Worm (Caenorhabditis elegans) whole organism, L4 larva: ENCODE measurements around the gene D2021.4.

Experiments
- F37D6.2 ChIP-seq: sonication (generic microtip); optimal IDR thresholded peaks from 2 replicates; lab custom pipeline; 2016; ENCODE audit warnings: mild to moderate bottlenecking, missing genetic modification characterization, missing compliant biosample characterization
- F44E2.7 ChIP-seq: fragments of 200-800 bp; sonication (Bioruptor generic); IDR thresholded peaks from 2 replicates; pipeline ENCODE4 v2.1.2; 2022; ENCODE audit warnings: missing genetic modification characterization, missing compliant biosample characterization
- Y75B8A.6 ChIP-seq: fragments of 200-800 bp; sonication (Bioruptor generic); IDR thresholded peaks from 2 replicates; pipeline ENCODE4 v1.3.6; 2022; ENCODE audit warnings: missing genetic modification reagents, missing genetic modification characterization, missing compliant biosample characterization
- ZK546.5 ChIP-seq, 2 experiments: sonication (generic microtip); optimal IDR thresholded peaks; 2 replicates each; lab custom pipeline; 2017; ENCODE audit warnings: missing biosample characterization in 2 of 2, missing genetic modification characterization in 2 of 2
- aha-1 ChIP-seq: fragments of 150-350 bp; peaks from one replicate; lab custom pipeline; 2014; ENCODE audit warnings: missing biosample characterization, missing genetic modification characterization
- arid-1 ChIP-seq: fragments of 200-800 bp; sonication (Bioruptor generic); conservative IDR thresholded peaks from 2 replicates; pipeline ENCODE4 v1.3.6; 2022; ENCODE audit warnings: missing genetic modification reagents, missing genetic modification characterization, missing compliant biosample characterization
- ceh-32 ChIP-seq: sonication (generic microtip); optimal IDR thresholded peaks from 2 replicates; lab custom pipeline; 2016; ENCODE audit warnings: mild to moderate bottlenecking, missing genetic modification characterization, missing compliant biosample characterization; ENCODE audit not compliant: poor library complexity
- dmd-6 ChIP-seq: fragments of 200-800 bp; sonication (Bioruptor generic); IDR thresholded peaks from 2 replicates; pipeline ENCODE4 v1.3.6; 2022; ENCODE audit warnings: missing genetic modification reagents, missing genetic modification characterization, missing compliant biosample characterization
- duxl-1 ChIP-seq: sonication (generic microtip); optimal IDR thresholded peaks from 2 replicates; lab custom pipeline; 2016; ENCODE audit warnings: mild to moderate bottlenecking, missing genetic modification characterization, moderate library complexity, missing compliant biosample characterization; ENCODE audit not compliant: poor library complexity
- hlh-11 ChIP-seq: fragments of 200-800 bp; sonication (Bioruptor generic); optimal IDR thresholded peaks from 2 replicates; lab custom pipeline; 2018; ENCODE audit warnings: mild to moderate bottlenecking, missing genetic modification characterization, missing compliant biosample characterization
- hmg-1.1 ChIP-seq: fragments of 200-800 bp; sonication (Bioruptor generic); IDR thresholded peaks from 2 replicates; pipeline ENCODE4 v1.3.6; 2022; ENCODE audit warnings: missing genetic modification reagents, missing genetic modification characterization, missing compliant biosample characterization
- lin-13 ChIP-seq: fragments of 150-350 bp; optimal IDR thresholded peaks from 2 replicates; lab custom pipeline; 2014; ENCODE audit warnings: missing biosample characterization, missing genetic modification reagents, missing genetic modification characterization
- lin-15B ChIP-seq: fragments of 150-350 bp; sonication (generic microtip); optimal IDR thresholded peaks from 3 replicates; lab custom pipeline; 2014; ENCODE audit warnings: missing biosample characterization, missing genetic modification characterization
- lin-29 ChIP-seq: fragments of 200-800 bp; sonication (Bioruptor generic); IDR thresholded peaks from 2 replicates; pipeline ENCODE4 v1.3.6; 2022; ENCODE audit warnings: missing genetic modification reagents, missing genetic modification characterization, missing compliant biosample characterization
- madf-9 ChIP-seq: fragments of 200-800 bp; sonication (Bioruptor generic); conservative IDR thresholded peaks from 2 replicates; pipeline ENCODE4 v1.3.6; 2022; ENCODE audit warnings: missing genetic modification reagents, missing genetic modification characterization, missing compliant biosample characterization
- mdl-1 ChIP-seq, 2 experiments: fragments of 150-350 bp in 1 of 2; sonication (generic microtip) in 1 of 2; optimal IDR thresholded peaks; 2 replicates each; lab custom pipeline; 2014 to 2017; ENCODE audit warnings: missing biosample characterization in 2 of 2, missing genetic modification characterization in 2 of 2
- nhr-111 ChIP-seq: fragments of 200-800 bp; sonication (Bioruptor generic); optimal IDR thresholded peaks from 2 replicates; lab custom pipeline; 2018; ENCODE audit warnings: mild to moderate bottlenecking, missing genetic modification characterization, missing compliant biosample characterization
- nhr-28 ChIP-seq: fragments of 150-350 bp; optimal IDR thresholded peaks from 2 replicates; lab custom pipeline; 2014; ENCODE audit warnings: missing biosample characterization, missing genetic modification characterization
- nhr-6 ChIP-seq: fragments of 150-350 bp; optimal IDR thresholded peaks from 2 replicates; lab custom pipeline; 2014; ENCODE audit warnings: missing biosample characterization, missing genetic modification characterization
- nhr-76 ChIP-seq: fragments of 150-350 bp; optimal IDR thresholded peaks from 2 replicates; lab custom pipeline; 2014; ENCODE audit warnings: missing biosample characterization, missing genetic modification characterization
- nhr-77 ChIP-seq: fragments of 150-350 bp; optimal IDR thresholded peaks from 2 replicates; lab custom pipeline; 2014; ENCODE audit warnings: missing biosample characterization, missing genetic modification characterization
- spr-3 ChIP-seq: fragments of 200-800 bp; sonication (Bioruptor generic); optimal IDR thresholded peaks from 2 replicates; lab custom pipeline; 2018; ENCODE audit warnings: mild to moderate bottlenecking, missing genetic modification characterization, missing compliant biosample characterization
- zfp-2 ChIP-seq: sonication (generic microtip); optimal IDR thresholded peaks from 2 replicates; lab custom pipeline; 2016; ENCODE audit warnings: mild to moderate bottlenecking, missing genetic modification characterization, missing compliant biosample characterization
- ztf-11 ChIP-seq: fragments of 150-350 bp; optimal IDR thresholded peaks from 2 replicates; lab custom pipeline; 2014; ENCODE audit warnings: missing biosample characterization, missing genetic modification characterization

Gene D2021.4

DNA sequence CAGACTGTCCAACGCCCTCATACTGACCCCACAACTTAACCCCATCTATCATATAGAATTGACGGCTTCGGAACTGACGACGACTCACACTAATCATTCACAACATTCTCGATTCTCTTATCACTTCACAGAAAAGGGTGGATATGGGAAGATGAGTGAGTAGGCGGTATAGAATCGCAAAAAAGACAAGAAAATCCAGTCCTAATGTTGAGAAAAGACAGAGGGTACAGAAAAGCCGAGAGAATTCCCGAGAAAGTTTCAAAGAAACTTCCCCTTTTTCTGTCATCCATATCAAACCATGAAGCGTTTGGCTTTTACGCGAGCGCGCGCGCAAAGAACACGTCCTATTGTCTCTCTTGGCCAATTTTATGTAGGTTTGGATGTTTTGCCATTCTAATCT lies 44.7 kb downstream of the D2021.4 start:
- TF ChIP-seq zfp-2 (tag; lab: Kevin White, UChicago) (no peak), nhr-111 (GFP tag; lab: Kevin White, UChicago) (no peak), aha-1 (tag; lab: Kevin White, UChicago) (peak; percentile 56), hlh-11 (tag; lab: Kevin White, UChicago) (peak; percentile 28), mdl-1 (tag; optimal IDR thresholded peaks at IDR 0.05; lab: Kevin White, UChicago) (peak in 1 of 2 experiments; percentile 28)
- TF ChIP-seq, all 104 proteins: peak for 3

DNA sequence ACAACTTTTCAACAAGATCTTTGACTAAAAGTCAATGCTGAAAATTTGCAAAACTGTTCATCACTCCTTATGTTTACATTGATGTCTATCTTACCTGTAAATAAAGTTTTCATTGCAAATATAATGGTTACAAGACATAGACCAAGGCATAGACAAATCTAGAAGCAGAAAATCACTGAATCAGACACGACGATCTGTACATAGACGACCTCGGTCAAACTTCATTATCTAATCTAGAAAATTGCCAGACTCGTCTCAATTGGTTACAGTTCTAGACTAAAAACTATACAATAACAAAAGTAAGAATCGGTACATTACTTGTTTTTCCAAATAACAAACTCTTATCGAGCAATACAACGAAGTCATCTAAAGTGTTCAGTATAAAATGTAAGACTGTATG lies 48.0 kb downstream of the D2021.4 start, which contains the start of gene grd-4:
Gene grd-4 (plus strand): TSS at position 301 of the 400 bp plus-strand sequence.
- TF ChIP-seq lin-15B (no peak), nhr-6 (tag; lab: Kevin White, UChicago) (no peak), F37D6.2 (tag; lab: Kevin White, UChicago) (no peak), hmg-1.1 (GFP tag; lab: Robert Waterston, UW) (no peak), duxl-1 (tag; lab: Kevin White, UChicago) (no peak), nhr-111 (GFP tag; lab: Kevin White, UChicago) (no peak), spr-3 (GFP tag; lab: Kevin White, UChicago) (no peak), ceh-32 (tag; lab: Kevin White, UChicago) (no peak), F44E2.7 (GFP tag; lab: Robert Waterston, UW) (no peak), lin-13 (no peak), lin-29 (GFP tag; lab: Robert Waterston, UW) (no peak), ztf-11 (tag; lab: Kevin White, UChicago) (no peak), arid-1 (GFP tag; lab: Robert Waterston, UW) (no peak), nhr-77 (no peak), nhr-28 (tag; lab: Kevin White, UChicago) (no peak), Y75B8A.6 (GFP tag; lab: Robert Waterston, UW) (no peak), ZK546.5 (tag; optimal IDR thresholded peaks at IDR 0.05; lab: Kevin White, UChicago) (no peak)
- TF ChIP-seq, all 104 proteins: peak for 0

DNA sequence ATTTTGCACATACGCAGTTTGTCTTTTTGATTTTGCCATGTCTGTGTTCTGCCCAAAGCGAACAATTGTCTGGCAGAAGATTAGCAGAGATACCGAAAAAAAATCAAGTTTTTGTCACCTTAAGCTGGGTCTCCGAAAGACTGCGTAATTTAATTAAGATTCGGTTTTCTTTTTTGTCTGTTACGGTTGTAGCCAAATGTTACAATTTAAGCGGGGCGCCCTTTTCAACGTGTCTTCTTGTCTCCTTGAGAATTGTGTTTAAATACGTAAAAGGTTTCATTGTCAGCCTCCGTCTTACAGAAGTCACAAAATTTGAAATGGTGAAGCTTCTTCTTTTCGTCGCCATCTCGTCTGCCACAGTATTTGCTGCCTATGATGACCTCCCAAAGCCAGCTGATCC lies 49.2 kb downstream of the D2021.4 start, which contains the start of gene grd-14:
Gene grd-14 (plus strand): TSS at position 301 of the 400 bp plus-strand sequence.
- peak; percentile 13 for TF ChIP-seq aha-1 (tag; lab: Kevin White, UChicago)
- TF ChIP-seq dmd-6 (GFP tag; lab: Robert Waterston, UW): no peak
- no peak for TF ChIP-seq nhr-76 (tag; lab: Kevin White, UChicago)
- TF ChIP-seq madf-9 (GFP tag; lab: Robert Waterston, UW): no peak
- no peak for TF ChIP-seq Y75B8A.6 (GFP tag; lab: Robert Waterston, UW)
